Fruit fly (Drosophila melanogaster) whole organism, embryonic: ENCODE data around the gene CG8206.

Source experiments
- Awh ChIP-seq: fragments of 200-800 bp; sonication (Bioruptor generic); IDR thresholded peaks from 2 replicates; pipeline ENCODE4, ENCODE4 v1.3.6; 2022; ENCODE audit warnings: missing biosample characterization, missing genetic modification characterization
- CG13296 ChIP-seq: fragments of 200-800 bp; sonication (Bioruptor generic); optimal IDR thresholded peaks from 3 replicates; lab custom pipeline; 2018; ENCODE audit warnings: missing biosample characterization, mild to moderate bottlenecking, missing genetic modification characterization
- CG14441 ChIP-seq: fragments of 200-800 bp; sonication (Bioruptor generic); IDR thresholded peaks from 2 replicates; pipeline ENCODE4 v1.3.6; 2022; ENCODE audit warnings: missing biosample characterization, missing genetic modification characterization
- CG14860 ChIP-seq: fragments of 200-800 bp; sonication (Bioruptor generic); IDR thresholded peaks from 3 replicates; pipeline ENCODE4 v1.3.6; 2022; ENCODE audit warnings: missing biosample characterization, missing genetic modification characterization; ENCODE audit not compliant: partially characterized antibody
- CG1529 ChIP-seq: fragments of 200-800 bp; sonication (Bioruptor generic); optimal IDR thresholded peaks from 3 replicates; lab custom pipeline; 2018; ENCODE audit warnings: missing biosample characterization, missing genetic modification characterization
- CG17361 ChIP-seq: fragments of 200-800 bp; sonication (Bioruptor generic); IDR thresholded peaks from 3 replicates; pipeline ENCODE4 v1.3.6; 2022; ENCODE audit warnings: missing biosample characterization, missing genetic modification characterization
- CG1832 ChIP-seq: fragments of 200-800 bp; sonication (Bioruptor generic); optimal IDR thresholded peaks from 2 replicates; lab custom pipeline; 2017; ENCODE audit warnings: missing biosample characterization, mild to moderate bottlenecking, missing genetic modification characterization, inconsistent platforms
- CG2116 ChIP-seq: fragments of 200-800 bp; sonication (Bioruptor generic); optimal IDR thresholded peaks from 3 replicates; lab custom pipeline; 2018; ENCODE audit warnings: missing biosample characterization, mild to moderate bottlenecking, missing genetic modification characterization
- CG34224 ChIP-seq: fragments of 200-800 bp; sonication (Bioruptor generic); IDR thresholded peaks from 3 replicates; pipeline ENCODE4 v1.3.6; 2022; ENCODE audit warnings: missing biosample characterization, missing genetic modification characterization; ENCODE audit not compliant: partially characterized antibody
- CG34422 ChIP-seq: fragments of 200-800 bp; sonication (Bioruptor generic); IDR thresholded peaks from 3 replicates; pipeline ENCODE4 v1.3.6; 2022; ENCODE audit warnings: missing biosample characterization, missing genetic modification characterization
- CG42726 ChIP-seq: fragments of 200-800 bp; sonication (Bioruptor generic); IDR thresholded peaks from 2 replicates; pipeline ENCODE4 v1.3.6; 2022; ENCODE audit warnings: missing biosample characterization, missing genetic modification characterization; ENCODE audit not compliant: partially characterized antibody
- CG4282 ChIP-seq: fragments of 200-800 bp; sonication (Bioruptor generic); optimal IDR thresholded peaks from 2 replicates; lab custom pipeline; 2016; ENCODE audit warnings: missing biosample characterization, missing genetic modification characterization
- CG4707 ChIP-seq: fragments of 200-800 bp; sonication (Bioruptor generic); optimal IDR thresholded peaks from 2 replicates; lab custom pipeline; 2018; ENCODE audit warnings: missing biosample characterization, mild to moderate bottlenecking, missing genetic modification characterization, moderate library complexity
- CG5180 ChIP-seq: fragments of 200-800 bp; sonication (Bioruptor generic); optimal IDR thresholded peaks from 3 replicates; lab custom pipeline; 2017; ENCODE audit warnings: missing biosample characterization, missing genetic modification characterization, mild to moderate bottlenecking, moderate library complexity, missing genetic modification reagents
- CG8281 ChIP-seq: fragments of 200-800 bp; sonication (Bioruptor generic); optimal IDR thresholded peaks from 2 replicates; lab custom pipeline; 2018; ENCODE audit warnings: missing biosample characterization, mild to moderate bottlenecking, missing genetic modification characterization, moderate library complexity
- CG9727 ChIP-seq: fragments of 200-800 bp; sonication (Bioruptor generic); optimal IDR thresholded peaks from 3 replicates; lab custom pipeline; 2017; ENCODE audit warnings: missing biosample characterization, mild to moderate bottlenecking, missing genetic modification characterization
- Chrac-16 ChIP-seq: fragments of 200-800 bp; sonication (Bioruptor generic); optimal IDR thresholded peaks from 3 replicates; lab custom pipeline; 2016; ENCODE audit warnings: missing biosample characterization, missing genetic modification characterization
- D ChIP-seq, 2 experiments: fragments of 200-800 bp in 1 of 2; fragments of >200 bp in 1 of 2; sonication (Bioruptor generic) in 1 of 2; optimal IDR thresholded peaks; 2 replicates in 1 of 2; 3 replicates in 1 of 2; lab custom pipeline; 2017; ENCODE audit warnings: mild to moderate bottlenecking in 1 of 2, missing biosample characterization in 1 of 2, missing genetic modification characterization in 1 of 2, missing genetic modification reagents in 1 of 2
- Deaf1 ChIP-seq: fragments of 200-800 bp; optimal IDR thresholded peaks from 3 replicates; lab custom pipeline; 2019; ENCODE audit warnings: missing biosample characterization, mild to moderate bottlenecking, missing genetic modification characterization, moderate library complexity
- Eip74EF ChIP-seq, 2 experiments: fragments of 200-800 bp in 1 of 2; fragments of >200 bp in 1 of 2; sonication (Bioruptor generic) in 1 of 2; optimal IDR thresholded peaks; 2 replicates each; lab custom pipeline; 2017 to 2019; ENCODE audit warnings: missing biosample characterization in 2 of 2, missing genetic modification characterization in 2 of 2, mild to moderate bottlenecking in 1 of 2, moderate library complexity in 1 of 2
- Ets65A ChIP-seq: fragments of 200-800 bp; sonication (Bioruptor generic); peaks from one replicate; lab custom pipeline; 2016; ENCODE audit warnings: missing biosample characterization, missing genetic modification characterization
- Fer2 ChIP-seq: fragments of 200-800 bp; sonication (Bioruptor generic); optimal IDR thresholded peaks from 2 replicates; lab custom pipeline; 2018; ENCODE audit warnings: missing biosample characterization, mild to moderate bottlenecking, missing genetic modification characterization, moderate library complexity
- HLH4C ChIP-seq: fragments of 200-800 bp; sonication (Bioruptor generic); IDR thresholded peaks from 3 replicates; pipeline ENCODE4 v1.3.6; 2022; ENCODE audit warnings: missing biosample characterization, missing genetic modification characterization; ENCODE audit not compliant: partially characterized antibody
- HmgZ ChIP-seq: fragments of 200-800 bp; sonication (Bioruptor generic); optimal IDR thresholded peaks from 2 replicates; lab custom pipeline; 2018; ENCODE audit warnings: missing biosample characterization, mild to moderate bottlenecking, missing genetic modification characterization
- Hmr ChIP-seq: fragments of 200-800 bp; sonication (Bioruptor generic); optimal IDR thresholded peaks from 3 replicates; lab custom pipeline; 2017; ENCODE audit warnings: mild to moderate bottlenecking, missing biosample characterization, missing genetic modification reagents, missing genetic modification characterization
- MBD-R2 ChIP-seq: fragments of 200-800 bp; sonication (Bioruptor generic); IDR thresholded peaks from 2 replicates; pipeline ENCODE4 v1.3.6; 2022; ENCODE audit warnings: missing biosample characterization, missing genetic modification characterization
- MESR4 ChIP-seq: fragments of 200-800 bp; sonication (Bioruptor generic); optimal IDR thresholded peaks from 2 replicates; lab custom pipeline; 2018; ENCODE audit warnings: missing biosample characterization, mild to moderate bottlenecking, missing genetic modification characterization, moderate library complexity
- Neu2 ChIP-seq: fragments of 200-800 bp; sonication (Bioruptor generic); optimal IDR thresholded peaks from 3 replicates; lab custom pipeline; 2016; ENCODE audit warnings: missing biosample characterization, missing genetic modification characterization, borderline replicate concordance
- PHDP ChIP-seq: fragments of 200-800 bp; sonication (Bioruptor generic); optimal IDR thresholded peaks from 3 replicates; lab custom pipeline; 2018; ENCODE audit warnings: missing biosample characterization, mild to moderate bottlenecking, missing genetic modification characterization, moderate library complexity
- Pdp1 ChIP-seq, 2 experiments: fragments of 200-800 bp; sonication (Bioruptor generic); optimal IDR thresholded peaks; 3 replicates each; lab custom pipeline; 2016; ENCODE audit warnings: missing biosample characterization in 2 of 2, missing genetic modification characterization in 2 of 2, mild to moderate bottlenecking in 1 of 2, moderate library complexity in 1 of 2
- TFAM ChIP-seq: fragments of 200-800 bp; sonication (Bioruptor generic); optimal IDR thresholded peaks from 2 replicates; lab custom pipeline; 2017; ENCODE audit warnings: missing biosample characterization, missing genetic modification characterization, inconsistent platforms
- YL-1 ChIP-seq: fragments of 200-800 bp; sonication (Bioruptor generic); optimal IDR thresholded peaks from 3 replicates; lab custom pipeline; 2017; ENCODE audit warnings: missing biosample characterization, mild to moderate bottlenecking, missing genetic modification characterization
- ac ChIP-seq: fragments of 200-800 bp; sonication (Bioruptor generic); optimal IDR thresholded peaks from 3 replicates; lab custom pipeline; 2017; ENCODE audit warnings: missing biosample characterization, mild to moderate bottlenecking, missing genetic modification characterization
- chinmo ChIP-seq: fragments of 200-800 bp; sonication (Bioruptor generic); IDR thresholded peaks from 4 replicates; pipeline ENCODE4 v1.3.6; 2022; ENCODE audit warnings: missing biosample characterization, missing genetic modification characterization; ENCODE audit not compliant: partially characterized antibody
- en ChIP-seq: fragments of 200-800 bp; sonication (Bioruptor generic); optimal IDR thresholded peaks from 2 replicates; lab custom pipeline; 2016; ENCODE audit warnings: missing biosample characterization, missing genetic modification characterization
- exex ChIP-seq: fragments of 200-800 bp; sonication (Bioruptor generic); optimal IDR thresholded peaks from 4 replicates; lab custom pipeline; 2018; ENCODE audit warnings: missing biosample characterization, mild to moderate bottlenecking, missing genetic modification characterization, moderate library complexity
- fd3F ChIP-seq: fragments of 200-800 bp; sonication (Bioruptor generic); optimal IDR thresholded peaks from 2 replicates; lab custom pipeline; 2018; ENCODE audit warnings: missing biosample characterization, mild to moderate bottlenecking, missing genetic modification characterization, moderate library complexity
- fd64A ChIP-seq: fragments of 200-800 bp; sonication (Bioruptor generic); optimal IDR thresholded peaks from 3 replicates; lab custom pipeline; 2018; ENCODE audit warnings: missing biosample characterization, mild to moderate bottlenecking, missing genetic modification characterization
- gt ChIP-seq: fragments of 200-800 bp; sonication (Bioruptor generic); IDR thresholded peaks from 2 replicates; pipeline ENCODE4 v1.3.6; 2022; ENCODE audit warnings: missing biosample characterization, missing genetic modification characterization
- knrl ChIP-seq: fragments of 200-800 bp; sonication (Bioruptor generic); IDR thresholded peaks from 3 replicates; pipeline ENCODE4 v1.3.6; 2022; ENCODE audit warnings: missing biosample characterization, missing genetic modification characterization; ENCODE audit not compliant: partially characterized antibody
- phol ChIP-seq: fragments of 200-800 bp; sonication (Bioruptor generic); optimal IDR thresholded peaks from 3 replicates; lab custom pipeline; 2018; ENCODE audit warnings: missing biosample characterization, mild to moderate bottlenecking, missing genetic modification characterization, moderate library complexity
- salm ChIP-seq: fragments of 200-800 bp; sonication (Bioruptor generic); optimal IDR thresholded peaks from 2 replicates; lab custom pipeline; 2018; ENCODE audit warnings: missing biosample characterization, mild to moderate bottlenecking, missing genetic modification characterization
- sqz ChIP-seq: fragments of 200-800 bp; sonication (Bioruptor generic); optimal IDR thresholded peaks from 3 replicates; lab custom pipeline; 2018; ENCODE audit warnings: missing biosample characterization, mild to moderate bottlenecking, missing genetic modification characterization
- trem ChIP-seq: fragments of 200-800 bp; optimal IDR thresholded peaks from 3 replicates; lab custom pipeline; 2019; ENCODE audit warnings: missing biosample characterization, mild to moderate bottlenecking, missing genetic modification characterization, moderate library complexity
- zfh1 ChIP-seq: fragments of 200-800 bp; sonication (Bioruptor generic); IDR thresholded peaks from 3 replicates; pipeline ENCODE4 v1.3.6; 2022; ENCODE audit warnings: missing biosample characterization, missing genetic modification characterization

Gene CG8206

DNA sequence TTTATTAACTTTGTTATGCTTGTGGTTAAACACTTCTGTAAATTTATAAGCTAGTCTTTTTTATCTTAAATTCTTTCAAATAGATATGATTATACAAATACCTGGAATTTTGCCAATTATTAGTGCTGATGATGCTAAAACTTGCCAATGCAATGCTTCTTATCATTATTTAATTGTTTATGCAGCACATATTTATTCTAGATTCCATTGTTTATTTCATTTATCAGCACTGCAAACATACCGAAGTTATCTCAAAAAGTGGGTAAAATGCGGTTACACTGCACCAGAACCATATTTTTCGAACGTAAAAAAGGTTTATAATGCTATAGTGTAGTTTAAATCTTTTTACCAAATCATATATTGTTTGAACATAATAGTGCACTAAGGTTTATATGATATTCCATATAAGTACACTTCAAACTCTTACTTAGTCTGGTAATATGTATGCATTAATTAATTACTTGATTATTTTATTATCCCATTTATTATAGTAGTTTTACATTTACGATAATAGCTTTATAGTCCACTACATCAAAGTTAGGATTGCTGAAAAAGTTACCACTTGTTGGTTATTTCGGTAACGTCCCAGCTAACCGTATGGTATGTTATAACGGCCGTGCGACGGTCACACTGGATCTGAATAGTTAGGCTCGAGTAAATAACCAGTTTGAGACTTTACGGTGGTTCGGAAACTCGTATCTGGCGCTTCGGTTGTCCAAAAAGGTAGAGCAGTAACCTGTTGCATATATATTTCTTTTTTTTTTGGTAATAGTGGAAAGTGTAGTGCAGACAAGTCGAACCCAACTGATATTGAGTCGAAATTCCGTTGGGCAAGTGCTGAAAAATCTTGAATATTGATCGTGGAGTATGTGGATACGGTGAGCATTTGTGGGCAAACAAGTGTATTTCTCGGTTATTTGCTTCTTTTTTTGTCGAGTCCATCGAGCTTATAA lies 49.5 kb downstream of the CG8206 start, which contains the start of gene Rhp (continued):
- TF ChIP-seq Pdp1 (GFP tag; optimal IDR thresholded peaks at IDR 0.05; lab: Kevin White, UChicago), result peak in 1 of 2 experiments; percentile 19
- TF ChIP-seq TFAM, result no peak
- TF ChIP-seq CG14441 (GFP tag; lab: Robert Waterston, UW), result no peak
- peak; percentile 43 for TF ChIP-seq YL-1 (GFP tag; lab: Kevin White, UChicago)
- peak; percentile 45 for TF ChIP-seq CG2116 (GFP tag; lab: Kevin White, UChicago)
- TF ChIP-seq CG4707 (GFP tag; lab: Kevin White, UChicago), result peak; percentile 62
- peak; percentile 58 for TF ChIP-seq sqz
- peak; percentile 7 for TF ChIP-seq MBD-R2 (GFP tag; lab: Robert Waterston, UW)
- TF ChIP-seq CG9727, result peak; percentile 36
- TF ChIP-seq Ets65A (GFP tag; lab: Kevin White, UChicago), result no peak
- peak; percentile 55 for TF ChIP-seq Awh (GFP tag; lab: Robert Waterston, UW)
- no peak for TF ChIP-seq Neu2 (GFP tag; lab: Kevin White, UChicago)
- TF ChIP-seq CG13296 (GFP tag; lab: Kevin White, UChicago), result peak; percentile 77
- TF ChIP-seq Deaf1 (tag; lab: Kevin White, UChicago), result no peak
- no peak for TF ChIP-seq phol (tag; lab: Kevin White, UChicago)
- peak; percentile 18 for TF ChIP-seq MESR4 (GFP tag; lab: Kevin White, UChicago)
- 0 out of 4 replicates have a peak, but pooled peaks have one; percentile 41 for TF ChIP-seq chinmo (GFP tag; lab: Robert Waterston, UW)
- TF ChIP-seq knrl (GFP tag; lab: Robert Waterston, UW), result no peak
- TF ChIP-seq HmgZ (tag; lab: Kevin White, UChicago), result no peak
- no peak for TF ChIP-seq CG1832 (GFP tag; lab: Kevin White, UChicago)
- no peak for TF ChIP-seq CG14860
- TF ChIP-seq exex (tag; lab: Kevin White, UChicago), result peak; percentile 46
- no peak for TF ChIP-seq en (GFP tag; lab: Kevin White, UChicago)
- TF ChIP-seq CG34422 (GFP tag; lab: Robert Waterston, UW), result no peak
- TF ChIP-seq salm (tag; lab: Kevin White, UChicago), result peak; percentile 57
- no peak for TF ChIP-seq CG42726 (GFP tag; lab: Robert Waterston, UW)
- TF ChIP-seq zfh1 (GFP tag; lab: Robert Waterston, UW), result no peak; the same call in 2 of the 3 replicates
- peak; percentile 19 for TF ChIP-seq ac
- TF ChIP-seq fd64A (GFP tag; lab: Kevin White, UChicago), result peak; percentile 35
- peak; percentile 37 for TF ChIP-seq Hmr (GFP tag; lab: Kevin White, UChicago)
- TF ChIP-seq Chrac-16 (GFP tag; lab: Kevin White, UChicago), result no peak
- TF ChIP-seq HLH4C (GFP tag; lab: Robert Waterston, UW), result peak; percentile 23; the same call in 1 of the 3 replicates
- no peak for TF ChIP-seq CG4282 (GFP tag; lab: Kevin White, UChicago)
- peak; percentile 56 for TF ChIP-seq CG5180 (GFP tag; lab: Kevin White, UChicago)
- TF ChIP-seq fd3F (GFP tag; lab: Kevin White, UChicago), result peak; percentile 58
- peak; percentile 71 for TF ChIP-seq PHDP
- peak; percentile 37; the same call in 1 of the 3 replicates for TF ChIP-seq CG17361 (GFP tag; lab: Robert Waterston, UW)
- peak; percentile 27; the same call in 1 of the 3 replicates for TF ChIP-seq CG34224 (GFP tag; lab: Robert Waterston, UW)
- TF ChIP-seq trem, result no peak
- TF ChIP-seq gt (GFP tag; lab: Robert Waterston, UW), result no peak
- no peak for TF ChIP-seq D (optimal IDR thresholded peaks at IDR 0.05; lab: Kevin White, UChicago)
- TF ChIP-seq D (GFP tag; optimal IDR thresholded peaks at IDR 0.05; lab: Kevin White, UChicago), result peak; percentile 43
- peak; percentile 35 for TF ChIP-seq Fer2 (tag; lab: Kevin White, UChicago)
- TF ChIP-seq CG1529 (GFP tag; lab: Kevin White, UChicago), result peak; percentile 51
- peak; percentile 18 for TF ChIP-seq CG8281 (tag; lab: Kevin White, UChicago)
- TF ChIP-seq Eip74EF (GFP tag; optimal IDR thresholded peaks at IDR 0.05; lab: Kevin White, UChicago), result peak in 1 of 2 experiments; percentile 17
